Worm (Caenorhabditis elegans) whole organism, L1 larva: ENCODE data around the gene nxf-2.

Source experiments
- C16A3.4 ChIP-seq: fragments of 150-350 bp; optimal IDR thresholded peaks from 2 replicates; lab custom pipeline; 2014; ENCODE audit warnings: missing biosample characterization, missing genetic modification characterization
- C34B4.2 ChIP-seq: sonication (generic microtip); optimal IDR thresholded peaks from 2 replicates; lab custom pipeline; 2017; ENCODE audit warnings: mild to moderate bottlenecking, missing genetic modification characterization, missing compliant biosample characterization
- F16B12.6 ChIP-seq: fragments of 150-350 bp; optimal IDR thresholded peaks from 2 replicates; lab custom pipeline; 2014; ENCODE audit warnings: missing biosample characterization, missing genetic modification characterization
- Y116A8C.19 ChIP-seq: sonication (generic microtip); optimal IDR thresholded peaks from 2 replicates; lab custom pipeline; 2016; ENCODE audit warnings: missing compliant biosample characterization, missing genetic modification characterization, borderline replicate concordance
- ceh-8 ChIP-seq: fragments of 200-800 bp; sonication (Bioruptor generic); optimal IDR thresholded peaks from 2 replicates; lab custom pipeline; 2018; ENCODE audit warnings: mild to moderate bottlenecking, missing genetic modification characterization, moderate library complexity, missing compliant biosample characterization
- ceh-88 ChIP-seq: fragments of 200-800 bp; sonication (Bioruptor generic); IDR thresholded peaks from 2 replicates; pipeline ENCODE4 v1.3.6; 2022; ENCODE audit warnings: missing genetic modification characterization, missing compliant biosample characterization
- ceh-90 ChIP-seq: sonication (generic microtip); optimal IDR thresholded peaks from 2 replicates; lab custom pipeline; 2016; ENCODE audit warnings: missing genetic modification characterization, missing compliant biosample characterization
- dpl-1 ChIP-seq, 3 experiments: fragments of 150-350 bp in 2 of 3; sonication (generic microtip) in 1 of 3; optimal IDR thresholded peaks; 2 replicates each; lab custom pipeline; 2014 to 2017; ENCODE audit warnings: missing biosample characterization in 3 of 3, missing genetic modification characterization in 3 of 3, missing genetic modification reagents in 3 of 3
- dsc-1 ChIP-seq: sonication (generic microtip); optimal IDR thresholded peaks from 2 replicates; lab custom pipeline; 2016; ENCODE audit warnings: mild to moderate bottlenecking, missing genetic modification characterization, missing compliant biosample characterization
- efl-1 ChIP-seq, 4 experiments: fragments of 150-350 bp; optimal IDR thresholded peaks in 3 of 4; peaks in 1 of 4; 1 replicate in 1 of 4; 2 replicates in 3 of 4; lab custom pipeline; 2014; ENCODE audit warnings: missing biosample characterization in 2 of 4, missing genetic modification characterization in 2 of 4, missing genetic modification reagents in 2 of 4
- egl-13 ChIP-seq: sonication (generic microtip); optimal IDR thresholded peaks from 2 replicates; lab custom pipeline; 2016; ENCODE audit warnings: missing genotype, missing genetic modification reagents, missing genetic modification characterization, missing compliant biosample characterization
- elt-2 ChIP-seq: sonication (generic microtip); optimal IDR thresholded peaks from 2 replicates; lab custom pipeline; 2016; ENCODE audit warnings: missing genetic modification characterization, mild to moderate bottlenecking, inconsistent platforms, missing compliant biosample characterization, missing genetic modification reagents
- elt-3 ChIP-seq, 6 experiments: fragments of 150-350 bp in 1 of 6; sonication (generic microtip); optimal IDR thresholded peaks; 2 replicates each; lab custom pipeline; 2017 to 2018; ENCODE audit warnings: missing biosample characterization in 6 of 6, missing genetic modification characterization in 6 of 6, inconsistent platforms in 1 of 6
- hlh-17 ChIP-seq: fragments of 200-800 bp; sonication (Bioruptor generic); optimal IDR thresholded peaks from 2 replicates; lab custom pipeline; 2018; ENCODE audit warnings: missing genetic modification characterization, mild to moderate bottlenecking, missing compliant biosample characterization, moderate library complexity, borderline replicate concordance
- jun-1 ChIP-seq: fragments of 150-350 bp; optimal IDR thresholded peaks from 2 replicates; lab custom pipeline; 2014; ENCODE audit warnings: missing biosample characterization, missing genetic modification reagents, missing genetic modification characterization
- lin-14 ChIP-seq: fragments of 200-800 bp; sonication (Bioruptor generic); optimal IDR thresholded peaks from 2 replicates; lab custom pipeline; 2018; ENCODE audit warnings: mild to moderate bottlenecking, missing genetic modification characterization, moderate library complexity, missing compliant biosample characterization
- lin-35 ChIP-seq, 2 experiments: fragments of 150-350 bp; optimal IDR thresholded peaks; 2 replicates each; lab custom pipeline; 2014; ENCODE audit warnings: missing biosample characterization in 2 of 2, missing genetic modification characterization in 2 of 2, missing genetic modification reagents in 2 of 2
- lir-3 ChIP-seq: sonication (generic microtip); optimal IDR thresholded peaks from 2 replicates; lab custom pipeline; 2016; ENCODE audit warnings: mild to moderate bottlenecking, missing genetic modification characterization, moderate library complexity, missing compliant biosample characterization; ENCODE audit not compliant: poor library complexity
- lsy-2 ChIP-seq, 2 experiments: fragments of 150-350 bp; optimal IDR thresholded peaks; 2 replicates each; lab custom pipeline; 2014; ENCODE audit warnings: missing biosample characterization in 2 of 2, missing genetic modification characterization in 2 of 2
- mdl-1 ChIP-seq, 2 experiments: fragments of 150-350 bp; optimal IDR thresholded peaks; 2 replicates each; lab custom pipeline; 2014 to 2017; ENCODE audit warnings: missing biosample characterization in 2 of 2, missing genetic modification characterization in 2 of 2, inconsistent platforms in 1 of 2
- nhr-12 ChIP-seq: sonication (generic microtip); optimal IDR thresholded peaks from 2 replicates; lab custom pipeline; 2017; ENCODE audit warnings: missing biosample characterization, missing genetic modification characterization
- nhr-28 ChIP-seq: fragments of 150-350 bp; optimal IDR thresholded peaks from 2 replicates; lab custom pipeline; 2014; ENCODE audit warnings: missing biosample characterization, missing genetic modification characterization
- nhr-71 ChIP-seq: sonication (generic microtip); optimal IDR thresholded peaks from 2 replicates; lab custom pipeline; 2016; ENCODE audit warnings: mild to moderate bottlenecking, missing genetic modification characterization, moderate library complexity, missing compliant biosample characterization
- nhr-85 ChIP-seq: sonication (generic microtip); peaks from one replicate; lab custom pipeline; 2016; ENCODE audit warnings: missing genetic modification characterization, inconsistent platforms, missing compliant biosample characterization
- pax-3 ChIP-seq: fragments of 200-800 bp; sonication (Bioruptor generic); optimal IDR thresholded peaks from 2 replicates; lab custom pipeline; 2018; ENCODE audit warnings: mild to moderate bottlenecking, missing genetic modification characterization, moderate library complexity, missing compliant biosample characterization
- pqm-1 ChIP-seq: sonication (generic microtip); optimal IDR thresholded peaks from 3 replicates; lab custom pipeline; 2017; ENCODE audit warnings: missing biosample characterization, missing genetic modification characterization
- rnt-1 ChIP-seq: sonication (generic microtip); optimal IDR thresholded peaks from 2 replicates; lab custom pipeline; 2016; ENCODE audit warnings: mild to moderate bottlenecking, missing genetic modification characterization, moderate library complexity, missing compliant biosample characterization
- snu-23 ChIP-seq: sonication (generic microtip); optimal IDR thresholded peaks from 2 replicates; lab custom pipeline; 2016; ENCODE audit warnings: missing genetic modification characterization, missing compliant biosample characterization
- sox-4 ChIP-seq: sonication (generic microtip); optimal IDR thresholded peaks from 2 replicates; lab custom pipeline; 2016; ENCODE audit warnings: missing genetic modification characterization, missing compliant biosample characterization
- sup-37 ChIP-seq: fragments of 200-800 bp; sonication (Bioruptor generic); optimal IDR thresholded peaks from 2 replicates; lab custom pipeline; 2018; ENCODE audit warnings: mild to moderate bottlenecking, missing genetic modification characterization, missing compliant biosample characterization
- swsn-7 ChIP-seq: sonication (generic microtip); optimal IDR thresholded peaks from 2 replicates; lab custom pipeline; 2016; ENCODE audit warnings: missing genetic modification characterization, missing compliant biosample characterization
- unc-30 ChIP-seq: sonication (generic microtip); optimal IDR thresholded peaks from 2 replicates; lab custom pipeline; 2017; ENCODE audit warnings: missing biosample characterization, missing genetic modification characterization
- unc-86 ChIP-seq: sonication (generic microtip); optimal IDR thresholded peaks from 2 replicates; lab custom pipeline; 2016; ENCODE audit warnings: missing genetic modification characterization, missing compliant biosample characterization
- unc-98 ChIP-seq: fragments of 200-800 bp; sonication (Bioruptor generic); IDR thresholded peaks from 2 replicates; pipeline ENCODE4 v1.3.6; 2022; ENCODE audit warnings: missing genetic modification characterization, missing compliant biosample characterization
- zip-4 ChIP-seq: fragments of 200-800 bp; sonication (Bioruptor generic); optimal IDR thresholded peaks from 2 replicates; lab custom pipeline; 2018; ENCODE audit warnings: mild to moderate bottlenecking, missing genetic modification characterization, moderate library complexity, missing compliant biosample characterization
- ztf-4 ChIP-seq: fragments of 150-350 bp; optimal IDR thresholded peaks from 2 replicates; lab custom pipeline; 2014; ENCODE audit warnings: missing biosample characterization, missing genetic modification characterization

The nxf-2 gene

DNA sequence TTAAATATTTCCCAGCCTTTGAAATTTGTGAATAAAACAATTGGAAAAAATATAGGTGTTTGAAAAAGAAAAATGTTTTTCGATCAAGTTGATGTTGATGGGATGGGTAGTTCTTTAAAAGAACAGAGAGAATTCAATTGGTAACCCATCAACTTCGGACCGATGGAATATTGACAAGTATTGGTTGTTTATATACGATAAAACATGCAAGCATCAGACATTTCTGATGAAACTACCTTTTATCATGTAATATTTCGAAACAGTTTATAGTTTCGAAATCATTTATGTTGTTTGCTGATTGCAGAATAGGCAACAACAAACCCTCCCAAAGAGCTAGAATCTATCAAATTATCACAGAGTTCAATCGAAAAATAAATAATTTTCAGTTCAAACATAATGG is 7.7 kb downstream of the nxf-2 start:
- TF ChIP-seq lin-35 (GFP tag; optimal IDR thresholded peaks at IDR 0.05; lab: Kevin White, UChicago) (no peak), zip-4 (GFP tag; lab: Kevin White, UChicago) (no peak)

DNA sequence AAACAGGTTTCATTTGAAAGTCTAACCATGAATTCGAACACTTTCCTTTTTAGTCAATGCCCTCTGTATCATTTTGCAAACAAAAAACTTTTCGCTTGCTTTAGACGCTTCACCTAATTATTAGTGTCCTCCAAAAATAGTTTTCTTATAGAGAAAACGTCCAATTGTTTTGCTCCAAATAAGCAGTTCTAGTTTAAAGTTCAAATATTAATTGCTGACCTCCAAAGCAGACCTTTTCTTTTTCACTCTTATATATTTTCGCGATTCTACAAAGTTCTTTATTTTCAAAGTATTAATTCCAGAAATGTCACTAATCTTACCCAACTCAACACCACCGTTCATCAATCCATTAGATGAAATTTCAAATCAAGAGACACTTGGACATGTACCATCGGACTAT is 8.9 kb downstream of the nxf-2 start, which contains the start of gene gnrr-2:
Gene gnrr-2, plus strand, starts transcription at position 301 of the 400 bp plus-strand sequence.
- no peak for TF ChIP-seq rnt-1 (tag; lab: Kevin White, UChicago)
- no peak for TF ChIP-seq zip-4 (GFP tag; lab: Kevin White, UChicago)
- no peak for TF ChIP-seq nhr-12
- no peak for TF ChIP-seq egl-13 (tag; lab: Kevin White, UChicago)
- no peak for TF ChIP-seq Y116A8C.19 (tag; lab: Kevin White, UChicago)

DNA sequence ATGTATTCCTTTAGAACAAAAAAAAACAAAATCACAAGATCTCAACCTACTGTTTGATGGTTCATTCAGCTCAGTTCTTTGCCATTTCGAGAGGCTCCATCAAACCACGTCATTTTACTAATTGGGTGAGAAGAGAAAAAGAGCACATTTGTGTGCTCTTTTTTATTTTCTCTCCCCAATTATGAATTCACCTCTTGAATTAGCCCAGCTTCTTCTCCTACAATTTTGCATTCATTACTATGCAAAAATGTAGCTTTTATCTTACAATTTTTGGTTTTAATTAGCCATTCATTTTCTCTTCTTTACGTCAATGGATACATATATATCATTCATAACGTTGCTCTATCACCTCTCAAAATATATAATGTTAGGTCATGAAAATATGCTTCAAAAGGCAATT is 12.0 kb downstream of the nxf-2 start:
- peak; percentile 5 for TF ChIP-seq pax-3 (tag; lab: Kevin White, UChicago)
- no peak for TF ChIP-seq ceh-90
- peak; percentile 11 for TF ChIP-seq nhr-71 (tag; lab: Kevin White, UChicago)
- TF ChIP-seq swsn-7 (tag; lab: Kevin White, UChicago): no peak
- TF ChIP-seq lin-14: peak; percentile 48
- no peak for TF ChIP-seq C16A3.4 (tag; lab: Kevin White, UChicago)
- TF ChIP-seq ceh-88 (GFP tag; lab: Robert Waterston, UW): no peak
- peak; percentile 90 for TF ChIP-seq ceh-8

DNA sequence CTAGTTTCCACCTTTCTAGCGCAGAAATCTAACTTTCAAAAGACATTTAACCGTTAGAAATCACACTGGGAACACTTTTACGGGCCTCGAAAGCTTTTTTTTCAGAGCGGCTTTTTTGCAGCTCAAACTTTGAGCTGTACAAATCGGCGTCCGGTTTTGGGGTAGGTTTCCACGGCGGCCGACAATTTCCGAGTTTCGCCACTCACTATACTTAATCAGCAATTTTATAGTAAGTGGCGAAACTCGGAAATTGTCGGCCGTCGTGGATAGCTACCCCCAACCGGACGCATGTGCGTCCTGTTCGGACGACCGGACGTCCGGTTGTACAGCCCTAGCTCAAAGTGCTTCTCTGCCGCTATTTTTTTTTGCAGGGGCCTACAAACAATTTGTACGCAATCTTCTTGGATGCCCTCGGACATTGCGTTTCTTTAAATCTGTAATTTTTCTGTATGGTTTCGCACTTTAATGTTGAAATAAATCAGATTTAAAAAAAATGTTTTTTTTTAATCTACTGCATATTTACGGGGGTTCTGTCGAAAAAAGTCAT is 21.4 kb downstream of the nxf-2 start:
- TF ChIP-seq jun-1 (no peak), efl-1 (optimal IDR thresholded peaks at IDR 0.05; lab: Kevin White, UChicago) (no peak), efl-1 (GFP tag; optimal IDR thresholded peaks at IDR 0.05 in 1 of 2; lab: Kevin White, UChicago) (no peak), unc-86 (tag; lab: Kevin White, UChicago) (no peak), sup-37 (GFP tag; lab: Kevin White, UChicago) (no peak), rnt-1 (tag; lab: Kevin White, UChicago) (no peak), lin-14 (no peak), mdl-1 (tag; optimal IDR thresholded peaks at IDR 0.05; lab: Kevin White, UChicago) (no peak), dpl-1 (GFP tag; optimal IDR thresholded peaks at IDR 0.05; lab: Kevin White, UChicago) (no peak), ceh-8 (no peak), unc-30 (tag; lab: Kevin White, UChicago) (no peak), dsc-1 (no peak), lir-3 (tag; lab: Kevin White, UChicago) (no peak)

DNA sequence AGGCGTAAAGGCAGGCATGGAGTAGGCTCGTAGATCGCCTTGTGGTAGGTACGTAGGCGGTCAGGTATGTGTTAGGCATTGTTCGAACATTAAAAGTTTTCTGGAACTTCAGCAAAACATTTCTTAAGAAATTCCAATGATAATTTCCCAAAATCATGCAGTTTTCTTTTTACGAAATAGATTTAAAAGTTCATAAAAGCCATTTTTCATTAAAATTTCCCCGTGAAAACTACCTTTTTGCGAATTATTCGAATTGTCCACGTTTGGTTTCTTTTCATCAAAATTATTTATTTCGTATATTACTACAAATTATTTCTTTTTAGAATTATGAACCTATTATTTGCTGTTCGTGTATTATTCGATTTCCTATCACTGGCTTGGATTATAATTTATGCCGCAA is 22.9 kb downstream of the nxf-2 start, which contains the start of gene C15H11.13:
Gene C15H11.13, plus strand, starts transcription at position 301 of the 400 bp plus-strand sequence.
- TF ChIP-seq elt-3 (tag; optimal IDR thresholded peaks at IDR 0.05; lab: Kevin White, UChicago) (no peak), F16B12.6 (tag; lab: Kevin White, UChicago) (no peak), ztf-4 (tag; lab: Kevin White, UChicago) (no peak), unc-30 (tag; lab: Kevin White, UChicago) (no peak), nhr-85 (tag; lab: Kevin White, UChicago) (no peak), sox-4 (no peak), C34B4.2 (no peak)

DNA sequence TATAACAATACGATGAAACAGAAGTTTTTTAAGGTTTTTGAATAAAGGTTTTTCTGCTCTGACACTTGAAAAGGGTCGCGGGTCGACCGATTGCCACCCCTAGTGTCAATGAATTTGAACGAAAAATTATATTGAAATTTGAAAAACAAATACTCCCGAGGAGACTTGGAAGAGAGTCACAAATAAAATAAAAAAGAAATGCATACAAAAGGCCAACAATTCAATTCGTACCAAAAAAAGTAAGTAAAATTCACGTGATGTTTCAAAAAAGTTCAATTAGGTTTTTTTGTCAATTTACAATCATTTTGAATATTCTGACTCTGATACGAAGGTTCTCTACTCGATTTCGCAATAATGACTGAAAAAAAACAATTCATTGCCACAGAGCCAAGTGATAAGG is 24.1 kb downstream of the nxf-2 start, which contains the start of gene C15H11.1:
Gene C15H11.1, plus strand, starts transcription at position 301 of the 400 bp plus-strand sequence.
- TF ChIP-seq lsy-2 (tag; optimal IDR thresholded peaks at IDR 0.05; lab: Kevin White, UChicago): no peak
- no peak for TF ChIP-seq ztf-4 (tag; lab: Kevin White, UChicago)
- TF ChIP-seq elt-2: no peak
- no peak for TF ChIP-seq pax-3 (tag; lab: Kevin White, UChicago)
- TF ChIP-seq nhr-85 (tag; lab: Kevin White, UChicago): no peak
- no peak for TF ChIP-seq dpl-1 (GFP tag; optimal IDR thresholded peaks at IDR 0.05; lab: Kevin White, UChicago)
- no peak for TF ChIP-seq snu-23 (GFP tag; lab: Kevin White, UChicago)
- TF ChIP-seq unc-98: no peak
- no peak for TF ChIP-seq pqm-1 (tag; lab: Kevin White, UChicago)
- TF ChIP-seq zip-4 (GFP tag; lab: Kevin White, UChicago): no peak
- no peak for TF ChIP-seq swsn-7 (tag; lab: Kevin White, UChicago)
- TF ChIP-seq C16A3.4 (tag; lab: Kevin White, UChicago): no peak
- TF ChIP-seq nhr-28 (tag; lab: Kevin White, UChicago): no peak
- no peak for TF ChIP-seq hlh-17 (GFP tag; lab: Kevin White, UChicago)
